Worm (Caenorhabditis elegans): ENCODE results near the gene dcaf-13.

- no peak for TF ChIP-seq ceh-62 (tag; optimal IDR thresholded peaks at IDR 0.05)
- no peak for TF ChIP-seq nhr-237 (tag; optimal IDR thresholded peaks at IDR 0.05)
- no peak for TF ChIP-seq pha-4 (GFP tag; IDR thresholded peaks at IDR 0.05)
- no peak for TF ChIP-seq pha-4 (tag; optimal IDR thresholded peaks at IDR 0.05)
- TF ChIP-seq fos-1 (tag; optimal IDR thresholded peaks at IDR 0.05): no peak
- TF ChIP-seq snpc-4 (tag; optimal IDR thresholded peaks at IDR 0.05): no peak
- no peak for TF ChIP-seq lin-39 (tag; optimal IDR thresholded peaks at IDR 0.05)
- TF ChIP-seq Y48G9A.11 (GFP tag; IDR thresholded peaks at IDR 0.05): no peak
- no peak for TF ChIP-seq lir-3 (tag; optimal IDR thresholded peaks at IDR 0.05)
- no peak for TF ChIP-seq spr-3 (GFP tag; optimal IDR thresholded peaks at IDR 0.05)
- no peak for TF ChIP-seq R02D3.7 (tag; optimal IDR thresholded peaks at IDR 0.05)
- no peak for TF ChIP-seq unc-62 (GFP tag; optimal IDR thresholded peaks at IDR 0.05 in 1 of 2)
- no peak for TF ChIP-seq unc-62 (tag; optimal IDR thresholded peaks at IDR 0.05)
- no peak for TF ChIP-seq zag-1 (tag; optimal IDR thresholded peaks at IDR 0.05)
- TF ChIP-seq jun-1 (tag; optimal IDR thresholded peaks at IDR 0.05): no peak
- TF ChIP-seq ztf-11 (tag; optimal IDR thresholded peaks at IDR 0.05): no peak
Measured at ce11 chrII:4453051-4453450, 28.3 kb upstream of the dcaf-13 start, which contains the start of gene twk-2.
